Worm (Caenorhabditis elegans) whole organism, young adult: Measurements from ENCODE around the gene Y43F8B.29.

Source experiments
- B0035.1 ChIP-seq: sonication (generic microtip); optimal IDR thresholded peaks from 2 replicates; lab custom pipeline; 2016; ENCODE audit warnings: missing genetic modification characterization, mild to moderate bottlenecking, missing compliant biosample characterization, missing genotype, missing genetic modification reagents
- F10E7.11 ChIP-seq: sonication (generic microtip); optimal IDR thresholded peaks from 2 replicates; lab custom pipeline; 2017; ENCODE audit warnings: mild to moderate bottlenecking, missing genetic modification characterization, moderate library complexity, missing compliant biosample characterization
- F22D6.2 ChIP-seq: sonication (generic microtip); optimal IDR thresholded peaks from 2 replicates; lab custom pipeline; 2016; ENCODE audit warnings: mild to moderate bottlenecking, missing genetic modification characterization, missing compliant biosample characterization
- F33H1.4 ChIP-seq: fragments of 200-800 bp; sonication (Bioruptor generic); IDR thresholded peaks from 2 replicates; pipeline ENCODE4 v1.3.6; 2022; ENCODE audit warnings: missing genetic modification reagents, missing genetic modification characterization, missing compliant biosample characterization
- F39B2.1 ChIP-seq: fragments of 200-800 bp; sonication (Bioruptor generic); IDR thresholded peaks from 2 replicates; pipeline ENCODE4 v1.3.6; 2022; ENCODE audit warnings: missing genetic modification reagents, missing genetic modification characterization, missing compliant biosample characterization
- F57C9.4 ChIP-seq: sonication (generic microtip); optimal IDR thresholded peaks from 2 replicates; lab custom pipeline; 2017; ENCODE audit warnings: mild to moderate bottlenecking, missing genetic modification characterization, missing compliant biosample characterization
- K11D2.4 ChIP-seq: fragments of 200-800 bp; sonication (Bioruptor generic); IDR thresholded peaks from 2 replicates; pipeline ENCODE4 v1.3.6; 2022; ENCODE audit warnings: missing genetic modification reagents, missing genetic modification characterization, missing compliant biosample characterization
- T26A5.8 ChIP-seq: sonication (generic microtip); optimal IDR thresholded peaks from 2 replicates; lab custom pipeline; 2016; ENCODE audit warnings: missing genetic modification characterization, missing compliant biosample characterization
- Y53G8AR.9 ChIP-seq: fragments of 200-800 bp; sonication (Bioruptor generic); conservative IDR thresholded peaks from 2 replicates; pipeline ENCODE4 v1.3.6; 2022; ENCODE audit warnings: missing genetic modification reagents, missing genetic modification characterization, missing compliant biosample characterization
- ZK185.1 ChIP-seq: sonication (generic microtip); optimal IDR thresholded peaks from 2 replicates; lab custom pipeline; 2016; ENCODE audit warnings: mild to moderate bottlenecking, missing genetic modification characterization, missing compliant biosample characterization; ENCODE audit not compliant: poor library complexity, severe bottlenecking
- ama-1 ChIP-seq, 3 experiments: fragments of 150-350 bp in 1 of 3; sonication (generic microtip) in 2 of 3; optimal IDR thresholded peaks; 2 replicates each; lab custom pipeline; 2014 to 2018; ENCODE audit warnings: missing biosample characterization in 2 of 3, missing genetic modification characterization in 2 of 3, missing genetic modification reagents in 2 of 3
- atf-7 ChIP-seq: sonication (generic microtip); optimal IDR thresholded peaks from 2 replicates; lab custom pipeline; 2017; ENCODE audit warnings: mild to moderate bottlenecking, missing genetic modification characterization, missing compliant biosample characterization
- attf-3 ChIP-seq: fragments of 200-800 bp; sonication (Bioruptor generic); conservative IDR thresholded peaks from 2 replicates; pipeline ENCODE4 v1.3.6; 2022; ENCODE audit warnings: missing genetic modification reagents, missing genetic modification characterization, missing compliant biosample characterization
- attf-5 ChIP-seq: fragments of 200-800 bp; sonication (Bioruptor generic); optimal IDR thresholded peaks from 2 replicates; lab custom pipeline; 2018; ENCODE audit warnings: mild to moderate bottlenecking, missing genetic modification characterization, missing compliant biosample characterization
- ccch-3 ChIP-seq: fragments of 200-800 bp; sonication (Bioruptor generic); optimal IDR thresholded peaks from 2 replicates; lab custom pipeline; 2018; ENCODE audit warnings: mild to moderate bottlenecking, missing genetic modification characterization, missing compliant biosample characterization
- cebp-2 ChIP-seq: fragments of 200-800 bp; sonication (Bioruptor generic); IDR thresholded peaks from 2 replicates; pipeline ENCODE4 v1.3.6; 2022; ENCODE audit warnings: missing genetic modification characterization, missing compliant biosample characterization
- ceh-100 ChIP-seq: fragments of 200-800 bp; sonication (Bioruptor generic); IDR thresholded peaks from 2 replicates; pipeline ENCODE4 v1.3.6; 2022; ENCODE audit warnings: missing genetic modification reagents, missing genetic modification characterization, missing compliant biosample characterization
- ceh-79 ChIP-seq: sonication (generic microtip); optimal IDR thresholded peaks from 2 replicates; lab custom pipeline; 2017; ENCODE audit warnings: mild to moderate bottlenecking, missing genetic modification characterization, missing compliant biosample characterization
- chd-7 ChIP-seq: sonication (generic microtip); optimal IDR thresholded peaks from 2 replicates; lab custom pipeline; 2016; ENCODE audit warnings: mild to moderate bottlenecking, missing genetic modification characterization, moderate library complexity, missing compliant biosample characterization
- die-1 ChIP-seq: sonication (generic microtip); optimal IDR thresholded peaks from 2 replicates; lab custom pipeline; 2016; ENCODE audit warnings: missing genotype, mild to moderate bottlenecking, missing genetic modification characterization, missing compliant biosample characterization
- dox-1 ChIP-seq: fragments of 200-800 bp; sonication (Bioruptor generic); IDR thresholded peaks from 2 replicates; pipeline ENCODE4 v1.3.6; 2022; ENCODE audit warnings: missing genetic modification reagents, missing genetic modification characterization, missing compliant biosample characterization
- dpff-1 ChIP-seq: sonication (generic microtip); optimal IDR thresholded peaks from 2 replicates; lab custom pipeline; 2017; ENCODE audit warnings: mild to moderate bottlenecking, missing genetic modification characterization, missing compliant biosample characterization
- efl-1 ChIP-seq: fragments of 150-350 bp; optimal IDR thresholded peaks from 2 replicates; lab custom pipeline; 2014; ENCODE audit warnings: missing biosample characterization, missing genetic modification reagents, missing genetic modification characterization
- him-1 ChIP-seq: sonication (generic microtip); optimal IDR thresholded peaks from 2 replicates; lab custom pipeline; 2016; ENCODE audit warnings: missing genotype, missing genetic modification reagents, missing genetic modification characterization, missing compliant biosample characterization
- hlh-12 ChIP-seq: sonication (generic microtip); optimal IDR thresholded peaks from 2 replicates; lab custom pipeline; 2016; ENCODE audit warnings: missing genetic modification characterization, missing compliant biosample characterization
- hmg-20 ChIP-seq: fragments of 200-800 bp; sonication (Bioruptor generic); IDR thresholded peaks from 2 replicates; pipeline ENCODE4 v1.3.6; 2022; ENCODE audit warnings: missing genetic modification reagents, missing genetic modification characterization, missing compliant biosample characterization
- hsf-1 ChIP-seq: fragments of 200-800 bp; sonication (Bioruptor generic); IDR thresholded peaks from 2 replicates; pipeline ENCODE4 v1.3.6; 2022; ENCODE audit warnings: missing genetic modification reagents, missing genetic modification characterization, missing compliant biosample characterization
- lin-35 ChIP-seq, 3 experiments: fragments of 150-350 bp in 2 of 3; sonication (generic microtip) in 1 of 3; optimal IDR thresholded peaks; 2 replicates each; lab custom pipeline; 2014 to 2018; ENCODE audit warnings: missing biosample characterization in 3 of 3, missing genetic modification characterization in 3 of 3, missing genetic modification reagents in 3 of 3
- lin-54 ChIP-seq: fragments of 200-800 bp; sonication (Bioruptor generic); optimal IDR thresholded peaks from 2 replicates; lab custom pipeline; 2018; ENCODE audit warnings: mild to moderate bottlenecking, missing genetic modification characterization, missing compliant biosample characterization
- lir-1 ChIP-seq: fragments of 200-800 bp; sonication (Bioruptor generic); conservative IDR thresholded peaks from 2 replicates; pipeline ENCODE4 v1.3.6; 2022; ENCODE audit warnings: missing genetic modification reagents, missing genetic modification characterization, missing compliant biosample characterization
- lsy-27 ChIP-seq: sonication (generic microtip); optimal IDR thresholded peaks from 2 replicates; lab custom pipeline; 2017; ENCODE audit warnings: missing genetic modification characterization, mild to moderate bottlenecking, missing compliant biosample characterization, antibody characterized with exemption, missing genotype, borderline replicate concordance; ENCODE audit not compliant: insufficient read depth
- mes-4 ChIP-seq: sonication (generic microtip); optimal IDR thresholded peaks from 2 replicates; lab custom pipeline; 2016; ENCODE audit warnings: missing genotype, missing genetic modification characterization, missing compliant biosample characterization
- nfyb-1 ChIP-seq: fragments of 200-800 bp; sonication (Bioruptor generic); IDR thresholded peaks from 2 replicates; pipeline ENCODE4 v1.3.6; 2022; ENCODE audit warnings: missing genetic modification reagents, missing genetic modification characterization, missing compliant biosample characterization
- rcor-1 ChIP-seq: fragments of 200-800 bp; sonication (Bioruptor generic); IDR thresholded peaks from 2 replicates; pipeline ENCODE4 v1.3.6; 2022; ENCODE audit warnings: missing genetic modification reagents, missing genetic modification characterization, missing compliant biosample characterization
- rec-8 ChIP-seq, 2 experiments: sonication (generic microtip); optimal IDR thresholded peaks; 2 replicates each; lab custom pipeline; 2016; ENCODE audit warnings: mild to moderate bottlenecking in 2 of 2, missing genetic modification characterization in 2 of 2, missing genetic modification reagents in 2 of 2, missing genotype in 2 of 2, missing biosample characterization in 1 of 2, missing compliant biosample characterization in 1 of 2, moderate library complexity in 1 of 2
- repo-1 ChIP-seq: sonication (generic microtip); optimal IDR thresholded peaks from 2 replicates; lab custom pipeline; 2017; ENCODE audit warnings: mild to moderate bottlenecking, missing genetic modification characterization, missing compliant biosample characterization
- sea-2 ChIP-seq: fragments of 200-800 bp; sonication (Bioruptor generic); IDR thresholded peaks from 2 replicates; pipeline ENCODE4 v1.3.6; 2022; ENCODE audit warnings: missing genetic modification characterization, missing compliant biosample characterization
- snpc-1.3 ChIP-seq: sonication (generic microtip); optimal IDR thresholded peaks from 2 replicates; lab custom pipeline; 2017; ENCODE audit warnings: missing genetic modification characterization, mild to moderate bottlenecking, missing compliant biosample characterization, antibody characterized with exemption, moderate library complexity, missing genotype, missing genetic modification reagents; ENCODE audit not compliant: insufficient read depth
- snpc-4 ChIP-seq, 5 experiments: fragments of 150-350 bp in 1 of 5; sonication (generic microtip) in 4 of 5; optimal IDR thresholded peaks; 2 replicates each; lab custom pipeline; 2014 to 2018; ENCODE audit warnings: missing genetic modification characterization in 5 of 5, missing biosample characterization in 3 of 5, antibody characterized with exemption in 2 of 5, mild to moderate bottlenecking in 2 of 5, missing compliant biosample characterization in 2 of 5, missing genotype in 2 of 5, moderate library complexity in 2 of 5, missing genetic modification reagents in 1 of 5
- somi-1 ChIP-seq: fragments of 200-800 bp; sonication (Bioruptor generic); optimal IDR thresholded peaks from 2 replicates; lab custom pipeline; 2018; ENCODE audit warnings: mild to moderate bottlenecking, missing genetic modification characterization, missing compliant biosample characterization
- tbx-9 ChIP-seq: sonication (generic microtip); optimal IDR thresholded peaks from 2 replicates; lab custom pipeline; 2016; ENCODE audit warnings: borderline replicate concordance, missing genetic modification characterization, inconsistent platforms, missing compliant biosample characterization
- tlf-1 ChIP-seq: fragments of 200-800 bp; sonication (Bioruptor generic); optimal IDR thresholded peaks from 2 replicates; lab custom pipeline; 2018; ENCODE audit warnings: mild to moderate bottlenecking, missing genetic modification characterization, missing compliant biosample characterization
- unc-62 ChIP-seq: fragments of 150-350 bp; optimal IDR thresholded peaks from 2 replicates; lab custom pipeline; 2014; ENCODE audit warnings: missing biosample characterization, missing genetic modification reagents, missing genetic modification characterization
- ztf-22 ChIP-seq: fragments of 200-800 bp; sonication (Bioruptor generic); optimal IDR thresholded peaks from 2 replicates; lab custom pipeline; 2018; ENCODE audit warnings: mild to moderate bottlenecking, missing genetic modification characterization, moderate library complexity, missing compliant biosample characterization
- ztf-25 ChIP-seq: fragments of 200-800 bp; sonication (Bioruptor generic); IDR thresholded peaks from 2 replicates; pipeline ENCODE4 v1.3.6; 2022; ENCODE audit warnings: missing genetic modification reagents, missing genetic modification characterization, missing compliant biosample characterization
- ztf-26 ChIP-seq: sonication (generic microtip); optimal IDR thresholded peaks from 2 replicates; lab custom pipeline; 2017; ENCODE audit warnings: missing genetic modification characterization, missing compliant biosample characterization
- ztf-28 ChIP-seq: fragments of 200-800 bp; sonication (Bioruptor generic); IDR thresholded peaks from 2 replicates; pipeline ENCODE4 v1.3.6; 2022; ENCODE audit warnings: missing genetic modification reagents, missing genetic modification characterization, missing compliant biosample characterization

Y43F8B.29 gene

DNA sequence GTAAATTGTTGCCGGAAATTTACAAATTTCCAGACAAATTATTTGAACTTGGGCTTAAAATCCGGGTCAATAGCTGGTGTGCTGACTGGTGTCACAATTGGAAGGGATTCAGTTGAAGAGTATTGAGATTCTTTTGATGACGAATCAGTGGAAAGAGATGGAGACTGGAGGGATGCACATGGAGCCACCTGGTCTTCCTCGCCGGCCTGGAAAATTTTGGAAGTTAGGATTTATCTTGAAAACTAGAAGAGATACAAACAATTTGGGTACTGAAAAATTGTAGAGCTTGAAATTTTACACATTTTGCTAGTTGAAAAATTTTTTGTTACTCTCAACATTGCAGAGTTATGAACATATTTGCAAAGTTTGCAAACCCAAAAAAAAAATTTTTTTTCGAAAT is 28.7 kb downstream of the Y43F8B.29 start (continued):
- TF ChIP-seq lir-1 (GFP tag; lab: Robert Waterston, UW) (no peak), nfyb-1 (GFP tag; lab: Robert Waterston, UW) (no peak), B0035.1 (tag; lab: Kevin White, UChicago) (no peak), die-1 (tag; lab: Kevin White, UChicago) (no peak), F22D6.2 (tag; lab: Kevin White, UChicago) (no peak), ZK185.1 (tag; lab: Kevin White, UChicago) (no peak), T26A5.8 (tag; lab: Kevin White, UChicago) (no peak), tbx-9 (no peak), somi-1 (no peak), F39B2.1 (GFP tag; lab: Robert Waterston, UW) (no peak), hsf-1 (GFP tag; lab: Robert Waterston, UW) (0 out of 2 replicates have a peak, but pooled peaks have one; percentile 11), tlf-1 (GFP tag; lab: Kevin White, UChicago) (no peak), F33H1.4 (GFP tag; lab: Robert Waterston, UW) (no peak), mes-4 (tag; lab: Kevin White, UChicago) (no peak), dpff-1 (tag; lab: Kevin White, UChicago) (no peak), dox-1 (peak; percentile 40), ztf-22 (GFP tag; lab: Kevin White, UChicago) (no peak), repo-1 (tag; lab: Kevin White, UChicago) (peak; percentile 5), ztf-28 (GFP tag; lab: Robert Waterston, UW) (no peak), attf-3 (GFP tag; lab: Robert Waterston, UW) (no peak), lin-54 (GFP tag; lab: Kevin White, UChicago) (peak; percentile 4), attf-5 (no peak), hlh-12 (no peak), rcor-1 (no peak), efl-1 (GFP tag; lab: Kevin White, UChicago) (no peak), hmg-20 (GFP tag; lab: Robert Waterston, UW) (no peak), chd-7 (peak; percentile 65), ztf-25 (GFP tag; lab: Robert Waterston, UW) (0 out of 2 replicates have a peak, but pooled peaks have one; percentile 51), K11D2.4 (GFP tag; lab: Robert Waterston, UW) (no peak), sea-2 (GFP tag; lab: Robert Waterston, UW) (no peak), ccch-3 (GFP tag; lab: Kevin White, UChicago) (no peak), him-1 (tag; lab: Kevin White, UChicago) (no peak), ceh-100 (no peak), rec-8 (tag; optimal IDR thresholded peaks at IDR 0.05; lab: Kevin White, UChicago) (no peak), ceh-79 (no peak)

DNA sequence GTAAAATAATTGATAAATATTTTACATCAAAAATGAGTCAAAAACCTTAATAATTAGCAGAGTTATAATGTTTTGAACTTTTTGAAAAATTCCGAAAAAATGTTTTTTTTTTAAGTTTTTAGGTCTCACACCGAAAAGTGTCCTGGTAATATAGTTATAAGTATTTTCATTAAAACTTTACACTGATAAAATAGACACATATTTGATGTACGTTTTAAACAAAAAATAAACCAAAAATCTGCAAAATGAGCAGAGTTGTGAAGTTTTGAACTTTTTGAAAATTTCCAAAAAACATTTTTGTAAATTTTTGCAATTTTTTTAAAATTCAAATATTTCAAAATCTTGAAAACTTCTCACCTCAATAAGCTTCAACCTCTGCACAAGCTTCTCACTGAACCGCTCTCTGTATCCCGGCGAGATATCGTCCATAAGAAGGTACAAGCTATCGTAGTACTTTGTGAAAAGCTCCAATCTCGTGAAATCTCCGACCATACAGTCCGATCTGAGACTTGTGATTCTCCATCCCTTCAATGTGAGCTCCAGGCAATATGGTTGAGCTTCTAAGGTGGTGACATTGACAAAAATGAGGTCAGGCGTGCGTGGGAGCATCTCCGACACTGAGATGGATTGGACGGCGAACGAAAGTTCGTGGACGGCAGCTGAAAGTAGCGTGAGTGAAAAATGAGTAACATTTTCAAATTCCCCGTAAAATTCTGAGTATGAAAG is 29.4 kb downstream of the Y43F8B.29 start:
- TF ChIP-seq atf-7 (tag; lab: Kevin White, UChicago): no peak
- TF ChIP-seq F10E7.11: no peak
- TF ChIP-seq unc-62 (GFP tag; lab: Kevin White, UChicago): no peak
- no peak for TF ChIP-seq F39B2.1 (GFP tag; lab: Robert Waterston, UW)
- TF ChIP-seq lsy-27 (tag; lab: Kevin White, UChicago): no peak
- TF ChIP-seq ztf-26 (tag; lab: Kevin White, UChicago): no peak
- TF ChIP-seq F57C9.4 (tag; lab: Kevin White, UChicago): no peak
- no peak for TF ChIP-seq snpc-1.3
- TF ChIP-seq attf-5: no peak
- TF ChIP-seq F33H1.4 (GFP tag; lab: Robert Waterston, UW): no peak
- TF ChIP-seq cebp-2: no peak
- TF ChIP-seq snpc-4 (GFP tag; optimal IDR thresholded peaks at IDR 0.05; lab: Kevin White, UChicago): no peak
- no peak for TF ChIP-seq snpc-4 (tag; optimal IDR thresholded peaks at IDR 0.05; lab: Kevin White, UChicago)
- no peak for TF ChIP-seq ceh-79
- TF ChIP-seq lin-35 (GFP tag; optimal IDR thresholded peaks at IDR 0.05; lab: Kevin White, UChicago): peak in 1 of 3 experiments; percentile 5
- TF ChIP-seq T26A5.8 (tag; lab: Kevin White, UChicago): no peak
- TF ChIP-seq Y53G8AR.9 (GFP tag; lab: Robert Waterston, UW): 0 out of 2 replicates have a peak, but pooled peaks have one; percentile 12
- TF ChIP-seq ama-1 (optimal IDR thresholded peaks at IDR 0.05; lab: Kevin White, UChicago): peak; percentile 73
- TF ChIP-seq ama-1 (GFP tag; optimal IDR thresholded peaks at IDR 0.05; lab: Kevin White, UChicago): no peak
